Worm (Caenorhabditis elegans): ENCODE data around the gene F13E9.9.

The F13E9.9 gene

DNA sequence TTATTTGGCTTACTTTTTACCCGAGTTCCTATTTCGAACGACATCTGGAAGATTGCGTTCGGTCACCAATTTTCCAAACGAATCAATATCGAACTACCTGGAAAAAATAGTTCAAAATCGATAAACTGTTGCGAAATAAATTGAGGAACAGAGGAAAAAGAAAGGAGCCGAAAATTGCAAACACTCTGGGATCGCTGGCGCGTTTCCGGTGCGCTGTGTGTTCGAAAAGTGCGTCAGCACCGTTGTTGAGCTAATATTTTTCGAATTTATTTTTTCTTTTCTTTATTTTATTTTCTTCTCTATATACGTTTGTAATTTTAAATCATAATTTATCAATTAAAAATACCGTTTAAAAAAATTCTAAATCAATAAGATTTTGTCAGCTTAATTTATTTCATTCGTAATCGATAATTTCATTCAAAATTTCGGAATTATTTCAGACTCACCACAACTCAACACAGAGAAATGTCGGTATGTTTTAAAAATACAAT is 34.1 kb upstream of the F13E9.9 start, which contains the start of the genes dnc-1 and lsm-7 (continued):
- TF ChIP-seq F16B12.6 (tag; optimal IDR thresholded peaks at IDR 0.05) (peak; percentile 39), blmp-1 (tag; optimal IDR thresholded peaks at IDR 0.05) (no peak), mab-9 (GFP tag; IDR thresholded peaks at IDR 0.05) (peak; percentile 27; the same call in 1 of the 2 replicates), snu-23 (GFP tag; optimal IDR thresholded peaks at IDR 0.05) (peak; percentile 76), pax-3 (tag; optimal IDR thresholded peaks at IDR 0.05) (peak; percentile 13), nhr-84 (tag; optimal IDR thresholded peaks at IDR 0.05) (no peak), nhr-20 (tag; optimal IDR thresholded peaks at IDR 0.05) (peak; percentile 70), rnt-1 (tag; optimal IDR thresholded peaks at IDR 0.05) (peak; percentile 80), zag-1 (tag; optimal IDR thresholded peaks at IDR 0.05) (no peak), xbp-1 (tag; optimal IDR thresholded peaks at IDR 0.05) (peak; percentile 57), ceh-8 (GFP tag; optimal IDR thresholded peaks at IDR 0.05) (no peak), aha-1 (tag; optimal IDR thresholded peaks at IDR 0.05) (no peak), ets-5 (GFP tag; IDR thresholded peaks at IDR 0.05) (no peak), ama-1 (optimal IDR thresholded peaks at IDR 0.05) (no peak), C16A3.4 (tag; optimal IDR thresholded peaks at IDR 0.05) (peak; percentile 90), fos-1 (tag; optimal IDR thresholded peaks at IDR 0.05) (peak; percentile 45), lin-39 (tag; optimal IDR thresholded peaks at IDR 0.05) (peak; percentile 41), egl-27 (tag; optimal IDR thresholded peaks at IDR 0.05) (peak in 1 of 2 experiments; percentile 3), fkh-8 (tag; optimal IDR thresholded peaks at IDR 0.05) (peak; percentile 69), ceh-88 (GFP tag; IDR thresholded peaks at IDR 0.05) (no peak), skn-1 (tag; optimal IDR thresholded peaks at IDR 0.05) (peak; percentile 73), hlh-4 (tag; optimal IDR thresholded peaks at IDR 0.05) (no peak), aly-2 (tag; optimal IDR thresholded peaks at IDR 0.05) (no peak), isw-1 (GFP tag; IDR thresholded peaks at IDR 0.05) (peak; percentile 62), efl-3 (GFP tag; optimal IDR thresholded peaks at IDR 0.05) (no peak), lir-3 (tag; optimal IDR thresholded peaks at IDR 0.05; ENCODE audit: poor library complexity) (no peak), mep-1 (tag; optimal IDR thresholded peaks at IDR 0.05) (peak; percentile 86), mdl-1 (tag; optimal IDR thresholded peaks at IDR 0.05) (peak in 1 of 2 experiments; percentile 34), nhr-71 (tag; optimal IDR thresholded peaks at IDR 0.05) (peak; percentile 84), lin-14 (GFP tag; optimal IDR thresholded peaks at IDR 0.05) (peak; percentile 90), nhr-12 (tag; optimal IDR thresholded peaks at IDR 0.05) (no peak), zip-4 (GFP tag; optimal IDR thresholded peaks at IDR 0.05) (peak; percentile 90), nhr-28 (tag; optimal IDR thresholded peaks at IDR 0.05) (no peak), ztf-11 (tag; optimal IDR thresholded peaks at IDR 0.05) (no peak), unc-130 (tag; optimal IDR thresholded peaks at IDR 0.05) (peak; percentile 9), dpl-1 (GFP tag; optimal IDR thresholded peaks at IDR 0.05) (peak; percentile 69 to 79 (median 69)), nhr-90 (tag; optimal IDR thresholded peaks at IDR 0.05; ENCODE audit: poor library complexity) (peak; percentile 20), fkh-4 (tag; optimal IDR thresholded peaks at IDR 0.05; ENCODE audit: borderline replicate concordance) (no peak), tbx-2 (tag; optimal IDR thresholded peaks at IDR 0.05) (peak; percentile 62), ces-1 (GFP tag; optimal IDR thresholded peaks at IDR 0.05) (no peak), lin-35 (GFP tag; optimal IDR thresholded peaks at IDR 0.05) (peak; percentile 76 to 82), nhr-19 (GFP tag; conservative IDR thresholded peaks at IDR 0.05) (peak; percentile 50), pqm-1 (tag; optimal IDR thresholded peaks at IDR 0.05) (no peak), jun-1 (tag; optimal IDR thresholded peaks at IDR 0.05) (peak; percentile 67), ceh-82 (tag; optimal IDR thresholded peaks at IDR 0.05) (peak; percentile 53 to 73 (median 63)), sup-37 (GFP tag; optimal IDR thresholded peaks at IDR 0.05) (no peak), nhr-77 (tag; optimal IDR thresholded peaks at IDR 0.05) (peak; percentile 60), tlp-1 (tag; optimal IDR thresholded peaks at IDR 0.05) (no peak), hpl-2 (GFP tag; optimal IDR thresholded peaks at IDR 0.05) (peak; percentile 41), elt-2 (tag; optimal IDR thresholded peaks at IDR 0.05) (peak; percentile 6), dsc-1 (tag; optimal IDR thresholded peaks at IDR 0.05) (peak; percentile 48), pag-3 (tag; optimal IDR thresholded peaks at IDR 0.05; ENCODE audit: borderline replicate concordance, insufficient read depth) (no peak)

Data from whole organism, L1 larva.